Fruit fly (Drosophila melanogaster): ENCODE results near the gene CG13004.

Gene CG13004

dm6 chrX:16849517-16849916 lies 14.2 kb upstream of the CG13004 start:
- TF ChIP-seq CG18764 (GFP tag; optimal IDR thresholded peaks at IDR 0.05) (no peak), Hr78 (GFP tag; optimal IDR thresholded peaks at IDR 0.05) (peak in 1 of 2 experiments; percentile 48), D19A (tag; optimal IDR thresholded peaks at IDR 0.05) (no peak), br (optimal IDR thresholded peaks at IDR 0.05) (no peak), MTF-1 (GFP tag; optimal IDR thresholded peaks at IDR 0.05; ENCODE audit: borderline replicate concordance) (no peak), CG4730 (GFP tag; IDR thresholded peaks at IDR 0.05) (no peak), Ets65A (GFP tag) (peak; percentile 9), CG4360 (GFP tag; IDR thresholded peaks at IDR 0.05) (peak; percentile 84), HHEX (GFP tag; optimal IDR thresholded peaks at IDR 0.05) (no peak), CG2202 (tag; optimal IDR thresholded peaks at IDR 0.05) (no peak), sr (GFP tag; IDR thresholded peaks at IDR 0.05) (peak; percentile 72), CG8944 (GFP tag; optimal IDR thresholded peaks at IDR 0.05) (no peak), zfh2 (GFP tag; optimal IDR thresholded peaks at IDR 0.05) (no peak), Adf1 (GFP tag; IDR thresholded peaks at IDR 0.05) (peak; percentile 71), Ravus (GFP tag; IDR thresholded peaks at IDR 0.05) (no peak), CG10147 (GFP tag; optimal IDR thresholded peaks at IDR 0.05) (no peak)

DNA sequence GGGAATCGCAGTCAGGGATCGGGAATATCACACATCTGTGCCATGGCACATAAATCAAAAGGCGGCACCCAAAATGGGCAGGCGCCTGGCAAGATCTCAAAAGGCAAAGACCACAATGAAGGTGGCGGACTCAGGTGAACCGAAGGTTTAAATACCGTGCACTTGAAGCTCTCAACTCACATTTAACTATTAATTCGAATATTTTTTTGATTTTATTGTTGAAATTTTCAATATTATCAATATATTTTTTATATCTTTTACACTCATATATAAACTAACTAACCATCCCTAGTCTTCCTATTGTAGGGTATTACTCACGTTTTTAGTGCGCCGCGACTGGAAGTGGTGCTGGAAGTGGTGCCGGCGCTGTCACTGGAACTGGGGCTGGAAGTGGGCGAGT lies 13.7 kb upstream of the CG13004 start:
- TF ChIP-seq CG16813 (GFP tag; IDR thresholded peaks at IDR 0.05; ENCODE audit: partially characterized antibody) = no peak
- TF ChIP-seq gcm (GFP tag; optimal IDR thresholded peaks at IDR 0.05) = no peak
- no peak for TF ChIP-seq vvl (GFP tag; IDR thresholded peaks at IDR 0.05)
- TF ChIP-seq Blimp-1 (GFP tag; optimal IDR thresholded peaks at IDR 0.05) = peak; percentile 38
- TF ChIP-seq z (GFP tag; IDR thresholded peaks at IDR 0.05) = no peak
- TF ChIP-seq NfI (GFP tag; optimal IDR thresholded peaks at IDR 0.05) = no peak
- no peak for TF ChIP-seq grau (tag; optimal IDR thresholded peaks at IDR 0.05)
- 0 out of 2 replicates have a peak, but pooled peaks have one; percentile 17 for TF ChIP-seq E2f2 (GFP tag; IDR thresholded peaks at IDR 0.05)
- TF ChIP-seq CG10543 (GFP tag; optimal IDR thresholded peaks at IDR 0.05) = no peak
- TF ChIP-seq CG18262 (tag; optimal IDR thresholded peaks at IDR 0.05) = peak; percentile 6
- TF ChIP-seq bsh (GFP tag; optimal IDR thresholded peaks at IDR 0.05) = peak in 1 of 2 experiments; percentile 35
- TF ChIP-seq Hr39 (optimal IDR thresholded peaks at IDR 0.05) = no peak
- no peak for TF ChIP-seq CG15601 (tag; optimal IDR thresholded peaks at IDR 0.05)
- TF ChIP-seq CG14710 (tag; optimal IDR thresholded peaks at IDR 0.05) = peak; percentile 25
- no peak for TF ChIP-seq CG4328 (GFP tag; optimal IDR thresholded peaks at IDR 0.05)
- TF ChIP-seq CG3281 (GFP tag; optimal IDR thresholded peaks at IDR 0.05) = no peak
- 0 out of 2 replicates have a peak, but pooled peaks have one; percentile 13 for TF ChIP-seq peb (GFP tag; IDR thresholded peaks at IDR 0.05)
- TF ChIP-seq CG12219 (GFP tag; optimal IDR thresholded peaks at IDR 0.05) = no peak
- TF ChIP-seq sens (GFP tag) = peak; percentile 14
- no peak for TF ChIP-seq CTCF (GFP tag; optimal IDR thresholded peaks at IDR 0.05)
- TF ChIP-seq CG12769 (tag; optimal IDR thresholded peaks at IDR 0.05) = no peak
- TF ChIP-seq nom (GFP tag; optimal IDR thresholded peaks at IDR 0.05) = no peak
- TF ChIP-seq corto (GFP tag; optimal IDR thresholded peaks at IDR 0.05) = no peak
- TF ChIP-seq CG10147 (GFP tag; optimal IDR thresholded peaks at IDR 0.05) = no peak
- no peak for TF ChIP-seq Atf3 (GFP tag; optimal IDR thresholded peaks at IDR 0.05)
- peak; percentile 28 for TF ChIP-seq fd96Cb (tag; optimal IDR thresholded peaks at IDR 0.05)
- no peak for TF ChIP-seq D19B (GFP tag; optimal IDR thresholded peaks at IDR 0.05)
- no peak for TF ChIP-seq prd (optimal IDR thresholded peaks at IDR 0.05)
- TF ChIP-seq prd (GFP tag; IDR thresholded peaks at IDR 0.05) = peak; percentile 24; the same call in 1 of the 3 replicates
- no peak for TF ChIP-seq Rx (GFP tag; IDR thresholded peaks at IDR 0.05)
- no peak for TF ChIP-seq CG10462 (GFP tag; optimal IDR thresholded peaks at IDR 0.05)
- no peak for TF ChIP-seq sug (tag; optimal IDR thresholded peaks at IDR 0.05)
- TF ChIP-seq gem (tag; optimal IDR thresholded peaks at IDR 0.05) = peak; percentile 39
- TF ChIP-seq CG17328 (GFP tag; IDR thresholded peaks at IDR 0.05) = no peak
- TF ChIP-seq CG32772 (GFP tag; IDR thresholded peaks at IDR 0.05) = 0 out of 2 replicates have a peak, but pooled peaks have one; percentile 17
- 0 out of 2 replicates have a peak, but pooled peaks have one; percentile 18 for TF ChIP-seq lmd (GFP tag; IDR thresholded peaks at IDR 0.05)
- TF ChIP-seq chif (GFP tag; optimal IDR thresholded peaks at IDR 0.05) = no peak

Data from whole organism, embryonic.